Fruit fly (Drosophila melanogaster): Measurements from ENCODE around the gene Grip75.

dm6 chr2L:10455944-10456520 is 27.1 kb upstream of the Grip75 start:
- TF ChIP-seq psq (optimal IDR thresholded peaks at IDR 0.05), result no peak
- TF ChIP-seq Myc (optimal IDR thresholded peaks at IDR 0.05), result no peak
- no peak for TF ChIP-seq h (optimal IDR thresholded peaks at IDR 0.05)
- TF ChIP-seq ttk (optimal IDR thresholded peaks at IDR 0.05), result no peak
- no peak for TF ChIP-seq insv (optimal IDR thresholded peaks at IDR 0.05)
